Worm (Caenorhabditis elegans) whole organism, young adult: Measurements from ENCODE around the gene vps-53.

Experiments
- C06A6.2 ChIP-seq: fragments of 200-800 bp; sonication (Bioruptor generic); conservative IDR thresholded peaks from 2 replicates; pipeline ENCODE4 v1.3.6; 2022; ENCODE audit warnings: missing genetic modification characterization, missing compliant biosample characterization
- F10E7.11 ChIP-seq: sonication (generic microtip); optimal IDR thresholded peaks from 2 replicates; lab custom pipeline; 2017; ENCODE audit warnings: mild to moderate bottlenecking, missing genetic modification characterization, moderate library complexity, missing compliant biosample characterization
- F49E8.2 ChIP-seq: sonication (generic microtip); optimal IDR thresholded peaks from 3 replicates; lab custom pipeline; 2017; ENCODE audit warnings: missing genetic modification characterization, mild to moderate bottlenecking, missing compliant biosample characterization, antibody characterized with exemption, moderate library complexity; ENCODE audit not compliant: insufficient read depth
- F55B11.4 ChIP-seq: sonication (generic microtip); optimal IDR thresholded peaks from 2 replicates; lab custom pipeline; 2016; ENCODE audit warnings: missing compliant biosample characterization, missing genetic modification characterization, borderline replicate concordance; ENCODE audit not compliant: insufficient read depth
- Y56A3A.18 ChIP-seq: fragments of 200-800 bp; sonication (Bioruptor generic); IDR thresholded peaks from 2 replicates; pipeline ENCODE4 v1.3.6; 2022; ENCODE audit warnings: missing genetic modification reagents, missing genetic modification characterization, missing compliant biosample characterization
- ZK185.1 ChIP-seq: sonication (generic microtip); optimal IDR thresholded peaks from 2 replicates; lab custom pipeline; 2016; ENCODE audit warnings: mild to moderate bottlenecking, missing genetic modification characterization, missing compliant biosample characterization; ENCODE audit not compliant: poor library complexity, severe bottlenecking
- akir-1 ChIP-seq: fragments of 200-800 bp; sonication (Bioruptor generic); optimal IDR thresholded peaks from 2 replicates; lab custom pipeline; 2018; ENCODE audit warnings: mild to moderate bottlenecking, missing genetic modification characterization, moderate library complexity, missing compliant biosample characterization
- aptf-3 ChIP-seq: fragments of 200-800 bp; sonication (Bioruptor generic); IDR thresholded peaks from 2 replicates; pipeline ENCODE4 v1.3.6; 2022; ENCODE audit warnings: missing genetic modification characterization, missing compliant biosample characterization
- atf-7 ChIP-seq: sonication (generic microtip); optimal IDR thresholded peaks from 2 replicates; lab custom pipeline; 2017; ENCODE audit warnings: mild to moderate bottlenecking, missing genetic modification characterization, missing compliant biosample characterization
- attf-3 ChIP-seq: fragments of 200-800 bp; sonication (Bioruptor generic); conservative IDR thresholded peaks from 2 replicates; pipeline ENCODE4 v1.3.6; 2022; ENCODE audit warnings: missing genetic modification reagents, missing genetic modification characterization, missing compliant biosample characterization
- ceh-40 ChIP-seq: fragments of 200-800 bp; sonication (Bioruptor generic); IDR thresholded peaks from 2 replicates; pipeline ENCODE4 v1.3.6; 2022; ENCODE audit warnings: missing genetic modification characterization, missing compliant biosample characterization
- chd-7 ChIP-seq: sonication (generic microtip); optimal IDR thresholded peaks from 2 replicates; lab custom pipeline; 2016; ENCODE audit warnings: mild to moderate bottlenecking, missing genetic modification characterization, moderate library complexity, missing compliant biosample characterization
- dpl-1 ChIP-seq: fragments of 150-350 bp; optimal IDR thresholded peaks from 2 replicates; lab custom pipeline; 2014; ENCODE audit warnings: missing biosample characterization, missing genetic modification reagents, missing genetic modification characterization
- egrh-3 ChIP-seq: fragments of 200-800 bp; sonication (Bioruptor generic); IDR thresholded peaks from 2 replicates; pipeline ENCODE4 v1.3.6; 2022; ENCODE audit warnings: missing genetic modification reagents, missing genetic modification characterization, missing compliant biosample characterization
- ekl-4 ChIP-seq: fragments of 200-800 bp; sonication (Bioruptor generic); IDR thresholded peaks from 2 replicates; pipeline ENCODE4 v1.3.6; 2022; ENCODE audit warnings: missing genetic modification reagents, missing genetic modification characterization, missing compliant biosample characterization
- gei-17 ChIP-seq: fragments of 200-800 bp; sonication (Bioruptor generic); optimal IDR thresholded peaks from 2 replicates; lab custom pipeline; 2018; ENCODE audit warnings: mild to moderate bottlenecking, missing genetic modification characterization, missing compliant biosample characterization
- him-1 ChIP-seq: sonication (generic microtip); optimal IDR thresholded peaks from 2 replicates; lab custom pipeline; 2016; ENCODE audit warnings: missing genotype, missing genetic modification reagents, missing genetic modification characterization, missing compliant biosample characterization
- hrde-1 ChIP-seq: sonication (generic microtip); optimal IDR thresholded peaks from 2 replicates; lab custom pipeline; 2016; ENCODE audit warnings: missing genetic modification characterization, mild to moderate bottlenecking, missing compliant biosample characterization, moderate library complexity, missing genotype, missing genetic modification reagents, borderline replicate concordance
- hsf-1 ChIP-seq: fragments of 200-800 bp; sonication (Bioruptor generic); IDR thresholded peaks from 2 replicates; pipeline ENCODE4 v1.3.6; 2022; ENCODE audit warnings: missing genetic modification reagents, missing genetic modification characterization, missing compliant biosample characterization
- let-526 ChIP-seq: fragments of 200-800 bp; sonication (Bioruptor generic); IDR thresholded peaks from 2 replicates; pipeline ENCODE4 v1.3.6; 2022; ENCODE audit warnings: missing genetic modification reagents, missing genetic modification characterization, missing compliant biosample characterization
- mcd-1 ChIP-seq: fragments of 200-800 bp; sonication (Bioruptor generic); IDR thresholded peaks from 2 replicates; pipeline ENCODE4 v1.3.6; 2022; ENCODE audit warnings: missing genetic modification reagents, missing genetic modification characterization, missing compliant biosample characterization
- nfyb-1 ChIP-seq: fragments of 200-800 bp; sonication (Bioruptor generic); IDR thresholded peaks from 2 replicates; pipeline ENCODE4 v1.3.6; 2022; ENCODE audit warnings: missing genetic modification reagents, missing genetic modification characterization, missing compliant biosample characterization
- rcor-1 ChIP-seq: fragments of 200-800 bp; sonication (Bioruptor generic); IDR thresholded peaks from 2 replicates; pipeline ENCODE4 v1.3.6; 2022; ENCODE audit warnings: missing genetic modification reagents, missing genetic modification characterization, missing compliant biosample characterization
- repo-1 ChIP-seq: sonication (generic microtip); optimal IDR thresholded peaks from 2 replicates; lab custom pipeline; 2017; ENCODE audit warnings: mild to moderate bottlenecking, missing genetic modification characterization, missing compliant biosample characterization
- rpc-1 ChIP-seq, 2 experiments: fragments of 150-350 bp in 1 of 2; sonication (generic microtip) in 1 of 2; optimal IDR thresholded peaks; 2 replicates each; lab custom pipeline; 2014 to 2018; ENCODE audit warnings: missing biosample characterization in 1 of 2, missing genetic modification characterization in 1 of 2, missing genetic modification reagents in 1 of 2, missing genotype in 1 of 2
- sea-2 ChIP-seq: fragments of 200-800 bp; sonication (Bioruptor generic); IDR thresholded peaks from 2 replicates; pipeline ENCODE4 v1.3.6; 2022; ENCODE audit warnings: missing genetic modification characterization, missing compliant biosample characterization
- snpc-1.1 ChIP-seq: sonication (generic microtip); optimal IDR thresholded peaks from 2 replicates; lab custom pipeline; 2017; ENCODE audit warnings: missing genetic modification characterization, mild to moderate bottlenecking, missing compliant biosample characterization, antibody characterized with exemption, moderate library complexity, missing genotype, missing genetic modification reagents; ENCODE audit not compliant: insufficient read depth
- snpc-3.4 ChIP-seq: sonication (generic microtip); optimal IDR thresholded peaks from 2 replicates; lab custom pipeline; 2017; ENCODE audit warnings: missing genetic modification characterization, mild to moderate bottlenecking, missing compliant biosample characterization, antibody characterized with exemption, moderate library complexity, missing genotype, missing genetic modification reagents
- tbp1 ChIP-seq: fragments of 200-800 bp; sonication (Bioruptor generic); optimal IDR thresholded peaks from 2 replicates; lab custom pipeline; 2018; ENCODE audit warnings: mild to moderate bottlenecking, missing genetic modification characterization, missing compliant biosample characterization
- unc-62 ChIP-seq: fragments of 150-350 bp; optimal IDR thresholded peaks from 2 replicates; lab custom pipeline; 2014; ENCODE audit warnings: missing biosample characterization, missing genetic modification reagents, missing genetic modification characterization
- zfh-2 ChIP-seq: fragments of 200-800 bp; sonication (Bioruptor generic); conservative IDR thresholded peaks from 2 replicates; pipeline ENCODE4 v1.3.6; 2022; ENCODE audit warnings: missing genetic modification reagents, missing genetic modification characterization, missing compliant biosample characterization
- zim-3 ChIP-seq: sonication (generic microtip); optimal IDR thresholded peaks from 2 replicates; lab custom pipeline; 2017; ENCODE audit warnings: mild to moderate bottlenecking, missing genetic modification characterization, moderate library complexity, missing compliant biosample characterization

Gene vps-53

DNA sequence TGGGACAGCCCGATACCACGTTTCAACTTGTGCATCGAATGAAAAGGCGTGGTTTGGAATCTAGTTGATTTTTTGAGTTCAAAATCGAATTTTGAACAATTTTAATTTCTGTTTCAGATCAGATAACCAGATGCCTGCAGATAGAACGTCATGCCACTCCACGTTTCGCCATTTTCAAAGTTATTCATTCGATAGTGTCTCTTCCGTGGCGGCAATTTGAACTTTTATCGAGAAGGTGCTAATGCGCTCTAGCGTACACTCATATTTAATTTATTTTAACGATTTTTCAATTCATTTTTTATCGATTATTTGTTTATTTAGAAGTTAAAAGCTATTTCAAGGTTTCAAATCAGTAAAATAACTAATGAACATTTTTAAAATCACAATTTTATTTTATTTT, 18.6 kb upstream of the vps-53 start (continued):
- peak; percentile 40 for TF ChIP-seq him-1

- TF ChIP-seq zfh-2 (GFP tag; lab: Robert Waterston, UW) (0 out of 2 replicates have a peak, but pooled peaks have one; percentile 26), dpl-1 (GFP tag; lab: Kevin White, UChicago) (no peak)
- TF ChIP-seq, all 124 proteins: peak for 1
Measured at ce11 chrIII:9772394-9772793, 15.1 kb upstream of the vps-53 start.

- no peak for TF ChIP-seq snpc-3.4 (tag; lab: Kevin White, UChicago)
- TF ChIP-seq hsf-1 (GFP tag; lab: Robert Waterston, UW) = 0 out of 2 replicates have a peak, but pooled peaks have one; percentile 18
- TF ChIP-seq let-526 (GFP tag; lab: Robert Waterston, UW) = no peak
Measured at ce11 chrIII:9770590-9770989, 13.3 kb upstream of the vps-53 start.

DNA sequence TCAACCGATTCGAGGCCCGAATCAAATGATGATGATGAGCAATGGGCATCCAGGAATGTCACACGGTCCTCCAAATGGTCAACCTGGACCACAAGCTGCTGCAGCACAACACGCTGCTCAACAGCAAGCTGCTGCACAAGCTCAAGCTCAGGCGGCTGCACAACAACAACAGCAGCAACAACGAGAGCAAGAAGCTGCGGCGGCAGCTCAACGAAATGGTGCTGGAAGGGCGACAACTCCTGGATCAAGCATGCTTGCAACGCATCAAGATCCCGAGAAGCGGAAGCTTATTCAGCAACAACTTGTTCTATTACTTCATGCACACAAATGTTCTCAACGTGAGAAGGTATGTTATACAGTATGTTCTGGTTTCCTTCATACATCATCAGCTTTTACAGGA, 10.7 kb upstream of the vps-53 start:
- no peak for TF ChIP-seq chd-7 (tag; lab: Kevin White, UChicago)
- no peak for TF ChIP-seq repo-1 (tag; lab: Kevin White, UChicago)
- no peak for TF ChIP-seq rpc-1 (optimal IDR thresholded peaks at IDR 0.05; lab: Kevin White, UChicago)
- no peak for TF ChIP-seq rpc-1 (tag; optimal IDR thresholded peaks at IDR 0.05; lab: Kevin White, UChicago)
- TF ChIP-seq egrh-3 (GFP tag; lab: Robert Waterston, UW) = 0 out of 2 replicates have a peak, but pooled peaks have one; percentile 30
- no peak for TF ChIP-seq aptf-3 (GFP tag; lab: Robert Waterston, UW)
- TF ChIP-seq C06A6.2 (GFP tag; lab: Robert Waterston, UW) = no peak
- TF ChIP-seq hrde-1 (tag; lab: Kevin White, UChicago) = no peak
- no peak for TF ChIP-seq F55B11.4 (tag; lab: Kevin White, UChicago)
- TF ChIP-seq atf-7 (tag; lab: Kevin White, UChicago) = no peak
- no peak for TF ChIP-seq unc-62 (GFP tag; lab: Kevin White, UChicago)
- no peak for TF ChIP-seq sea-2
- no peak for TF ChIP-seq gei-17 (GFP tag; lab: Kevin White, UChicago)
- TF ChIP-seq snpc-1.1 (tag; lab: Kevin White, UChicago) = no peak
- TF ChIP-seq F49E8.2 (tag; lab: Kevin White, UChicago) = no peak
- TF ChIP-seq ZK185.1 = no peak
- no peak for TF ChIP-seq mcd-1 (GFP tag; lab: Robert Waterston, UW)
- TF ChIP-seq rcor-1 (GFP tag; lab: Robert Waterston, UW) = no peak
- TF ChIP-seq nfyb-1 = peak; percentile 40; the same call in 1 of the 2 replicates
- TF ChIP-seq zfh-2 (GFP tag; lab: Robert Waterston, UW) = peak; percentile 54; the same call in 1 of the 2 replicates
- TF ChIP-seq akir-1 = no peak
- no peak for TF ChIP-seq ceh-40
- no peak for TF ChIP-seq Y56A3A.18 (GFP tag; lab: Robert Waterston, UW)
- no peak for TF ChIP-seq attf-3 (GFP tag; lab: Robert Waterston, UW)
- TF ChIP-seq tbp1 (GFP tag; lab: Kevin White, UChicago) = no peak
- no peak for TF ChIP-seq F10E7.11 (tag; lab: Kevin White, UChicago)
- TF ChIP-seq ekl-4 = no peak
- peak; percentile 7 for TF ChIP-seq zim-3 (tag; lab: Kevin White, UChicago)
